Worm (Caenorhabditis elegans) whole organism, L4 larva: Measurements from ENCODE around the gene srd-26.
"Not testable (repeated sequence)": the region's sequence is repeated elsewhere in the genome, so short reads cannot be mapped to it uniquely, and the experiment has no call there.

ENCODE experiments used
- D1046.2 ChIP-seq: fragments of 200-800 bp; sonication (Bioruptor generic); IDR thresholded peaks from 2 replicates; pipeline ENCODE4 v1.3.6; 2022; ENCODE audit warnings: missing genetic modification characterization, missing compliant biosample characterization
- R02D3.7 ChIP-seq: fragments of 150-350 bp; sonication (generic microtip); optimal IDR thresholded peaks from 3 replicates; lab custom pipeline; 2014; ENCODE audit warnings: missing biosample characterization, missing genetic modification characterization
- T20F7.1 ChIP-seq: fragments of 200-800 bp; sonication (Bioruptor generic); optimal IDR thresholded peaks from 2 replicates; lab custom pipeline; 2018; ENCODE audit warnings: mild to moderate bottlenecking, missing genetic modification characterization, missing compliant biosample characterization
- Y105C5A.15 ChIP-seq: fragments of 200-800 bp; sonication (Bioruptor generic); IDR thresholded peaks from 2 replicates; pipeline ENCODE4 v1.3.6; 2022; ENCODE audit warnings: missing genetic modification characterization, missing compliant biosample characterization
- Y75B8A.6 ChIP-seq: fragments of 200-800 bp; sonication (Bioruptor generic); IDR thresholded peaks from 2 replicates; pipeline ENCODE4 v1.3.6; 2022; ENCODE audit warnings: missing genetic modification reagents, missing genetic modification characterization, missing compliant biosample characterization
- ama-1 ChIP-seq: fragments of 150-350 bp; optimal IDR thresholded peaks from 2 replicates; lab custom pipeline; 2014; ENCODE audit warnings: inconsistent platforms, mixed read lengths
- ceh-20 ChIP-seq: fragments of 200-800 bp; sonication (Bioruptor generic); IDR thresholded peaks from 2 replicates; pipeline ENCODE4 v1.3.6; 2022; ENCODE audit warnings: missing genetic modification reagents, missing genetic modification characterization, missing compliant biosample characterization
- ces-1 ChIP-seq: fragments of 150-350 bp; sonication (generic microtip); optimal IDR thresholded peaks from 4 replicates; lab custom pipeline; 2014; ENCODE audit warnings: missing biosample characterization, missing genetic modification reagents, missing genetic modification characterization
- cey-2 ChIP-seq: sonication (generic microtip); optimal IDR thresholded peaks from 3 replicates; lab custom pipeline; 2017; ENCODE audit warnings: missing genetic modification characterization, mild to moderate bottlenecking, missing compliant biosample characterization, antibody characterized with exemption, borderline replicate concordance; ENCODE audit not compliant: insufficient read depth
- ctbp-1 ChIP-seq: fragments of 200-800 bp; sonication (Bioruptor generic); IDR thresholded peaks from 2 replicates; pipeline ENCODE4 v1.3.6; 2022; ENCODE audit warnings: missing genetic modification reagents, missing genetic modification characterization, missing compliant biosample characterization
- daf-16 ChIP-seq, 3 experiments: sonication (generic microtip); optimal IDR thresholded peaks; 2 replicates each; lab custom pipeline; 2016 to 2017; ENCODE audit warnings: missing genetic modification characterization in 3 of 3, missing genetic modification reagents in 3 of 3, mild to moderate bottlenecking in 2 of 3, missing compliant biosample characterization in 2 of 3, missing biosample characterization in 1 of 3, moderate library complexity in 1 of 3
- daf-19 ChIP-seq: fragments of 200-800 bp; sonication (Bioruptor generic); conservative IDR thresholded peaks from 2 replicates; pipeline ENCODE4 v1.3.6; 2022; ENCODE audit warnings: missing genetic modification characterization, missing compliant biosample characterization
- daf-8 ChIP-seq: fragments of 200-800 bp; sonication (Bioruptor generic); IDR thresholded peaks from 2 replicates; pipeline ENCODE4 v1.3.6; 2022; ENCODE audit warnings: missing genetic modification characterization, missing compliant biosample characterization
- dmd-6 ChIP-seq: fragments of 200-800 bp; sonication (Bioruptor generic); IDR thresholded peaks from 2 replicates; pipeline ENCODE4 v1.3.6; 2022; ENCODE audit warnings: missing genetic modification reagents, missing genetic modification characterization, missing compliant biosample characterization
- dmd-9 ChIP-seq: fragments of 200-800 bp; sonication (Bioruptor generic); IDR thresholded peaks from 2 replicates; pipeline ENCODE4 v1.3.6; 2022; ENCODE audit warnings: missing genetic modification reagents, missing genetic modification characterization, missing compliant biosample characterization
- dve-1 ChIP-seq: sonication (generic microtip); optimal IDR thresholded peaks from 2 replicates; lab custom pipeline; 2017; ENCODE audit warnings: antibody characterized with exemption, mild to moderate bottlenecking, missing genetic modification characterization, missing compliant biosample characterization; ENCODE audit not compliant: insufficient read depth
- egl-43 ChIP-seq: fragments of 200-800 bp; sonication (Bioruptor generic); IDR thresholded peaks from 2 replicates; pipeline ENCODE4 v1.3.6; 2022; ENCODE audit warnings: missing genetic modification reagents, missing genetic modification characterization, missing compliant biosample characterization
- hif-1 ChIP-seq, 2 experiments: sonication (generic microtip); optimal IDR thresholded peaks; 2 replicates each; lab custom pipeline; 2016 to 2017; ENCODE audit warnings: missing compliant biosample characterization in 2 of 2, missing genetic modification characterization in 2 of 2, missing genetic modification reagents in 2 of 2, missing genotype in 2 of 2, mild to moderate bottlenecking in 1 of 2
- hlh-30 ChIP-seq: sonication (generic microtip); optimal IDR thresholded peaks from 2 replicates; lab custom pipeline; 2017; ENCODE audit warnings: antibody characterized with exemption, mild to moderate bottlenecking, missing genetic modification characterization, missing compliant biosample characterization; ENCODE audit not compliant: insufficient read depth
- lin-38 ChIP-seq: fragments of 200-800 bp; sonication (Bioruptor generic); IDR thresholded peaks from 2 replicates; pipeline ENCODE4 v1.3.6; 2022; ENCODE audit warnings: missing genetic modification reagents, missing genetic modification characterization, missing compliant biosample characterization
- lir-3 ChIP-seq: sonication (generic microtip); optimal IDR thresholded peaks from 2 replicates; lab custom pipeline; 2016; ENCODE audit warnings: mild to moderate bottlenecking, missing genetic modification characterization, missing compliant biosample characterization
- madf-9 ChIP-seq: fragments of 200-800 bp; sonication (Bioruptor generic); conservative IDR thresholded peaks from 2 replicates; pipeline ENCODE4 v1.3.6; 2022; ENCODE audit warnings: missing genetic modification reagents, missing genetic modification characterization, missing compliant biosample characterization
- mdl-1 ChIP-seq, 2 experiments: fragments of 150-350 bp in 1 of 2; sonication (generic microtip) in 1 of 2; optimal IDR thresholded peaks; 2 replicates each; lab custom pipeline; 2014 to 2017; ENCODE audit warnings: missing biosample characterization in 2 of 2, missing genetic modification characterization in 2 of 2
- mdt-29 ChIP-seq: fragments of 200-800 bp; sonication (Bioruptor generic); IDR thresholded peaks from 2 replicates; pipeline ENCODE4 v1.3.6; 2022; ENCODE audit warnings: missing genetic modification reagents, missing genetic modification characterization, missing compliant biosample characterization
- mes-2 ChIP-seq: sonication (generic microtip); optimal IDR thresholded peaks from 2 replicates; lab custom pipeline; 2016; ENCODE audit warnings: missing genotype, mild to moderate bottlenecking, missing genetic modification characterization, missing compliant biosample characterization; ENCODE audit not compliant: poor library complexity, severe bottlenecking
- mxl-2 ChIP-seq: fragments of 200-800 bp; sonication (Bioruptor generic); conservative IDR thresholded peaks from 2 replicates; pipeline ENCODE4 v1.3.6; 2022; ENCODE audit warnings: missing genetic modification reagents, missing genetic modification characterization, missing compliant biosample characterization
- nhr-11 ChIP-seq: fragments of 150-350 bp; optimal IDR thresholded peaks from 2 replicates; lab custom pipeline; 2014; ENCODE audit warnings: missing biosample characterization, missing genetic modification characterization
- nhr-237 ChIP-seq: sonication (generic microtip); optimal IDR thresholded peaks from 2 replicates; lab custom pipeline; 2017; ENCODE audit warnings: missing biosample characterization, missing genetic modification characterization
- nhr-28 ChIP-seq: fragments of 150-350 bp; optimal IDR thresholded peaks from 2 replicates; lab custom pipeline; 2014; ENCODE audit warnings: missing biosample characterization, missing genetic modification characterization
- nhr-41 ChIP-seq: fragments of 200-800 bp; sonication (Bioruptor generic); IDR thresholded peaks from 2 replicates; pipeline ENCODE4 v1.3.6; 2022; ENCODE audit warnings: missing genetic modification reagents, missing genetic modification characterization, missing compliant biosample characterization
- nhr-42 ChIP-seq: fragments of 200-800 bp; sonication (Bioruptor generic); IDR thresholded peaks from 2 replicates; pipeline ENCODE4 v1.3.6; 2022; ENCODE audit warnings: missing genetic modification characterization, missing compliant biosample characterization
- nhr-6 ChIP-seq: fragments of 150-350 bp; optimal IDR thresholded peaks from 2 replicates; lab custom pipeline; 2014; ENCODE audit warnings: missing biosample characterization, missing genetic modification characterization
- php-3 ChIP-seq: fragments of 200-800 bp; sonication (Bioruptor generic); IDR thresholded peaks from 2 replicates; pipeline ENCODE4 v1.3.6; 2022; ENCODE audit warnings: missing genetic modification reagents, missing genetic modification characterization, missing compliant biosample characterization
- pqm-1 ChIP-seq: sonication (generic microtip); optimal IDR thresholded peaks from 2 replicates; lab custom pipeline; 2017; ENCODE audit warnings: missing biosample characterization, missing genetic modification characterization
- set-16 ChIP-seq: fragments of 200-800 bp; sonication (Bioruptor generic); IDR thresholded peaks from 2 replicates; pipeline ENCODE4 v1.3.6; 2022; ENCODE audit warnings: missing genetic modification reagents, missing genetic modification characterization, missing compliant biosample characterization
- snpc-4 ChIP-seq: fragments of 150-350 bp; optimal IDR thresholded peaks from 2 replicates; lab custom pipeline; 2014; ENCODE audit warnings: missing biosample characterization, missing genetic modification characterization
- tag-97 ChIP-seq: fragments of 200-800 bp; sonication (Bioruptor generic); IDR thresholded peaks from 2 replicates; pipeline ENCODE4 v1.3.6; 2022; ENCODE audit warnings: missing genetic modification characterization, missing compliant biosample characterization
- tra-1 ChIP-seq: fragments of 200-800 bp; sonication (Bioruptor generic); IDR thresholded peaks from 2 replicates; pipeline ENCODE4 v1.3.6; 2022; ENCODE audit warnings: missing genetic modification reagents, missing genetic modification characterization, missing compliant biosample characterization
- unc-39 ChIP-seq: sonication (generic microtip); optimal IDR thresholded peaks from 2 replicates; lab custom pipeline; 2017; ENCODE audit warnings: missing biosample characterization, missing genetic modification characterization
- vab-7 ChIP-seq: fragments of 200-800 bp; sonication (Bioruptor generic); IDR thresholded peaks from 2 replicates; pipeline ENCODE4 v1.3.6; 2022; ENCODE audit warnings: missing genetic modification reagents, missing genetic modification characterization, missing compliant biosample characterization
- zip-11 ChIP-seq: fragments of 200-800 bp; sonication (Bioruptor generic); IDR thresholded peaks from 2 replicates; pipeline ENCODE4 v1.3.6; 2022; ENCODE audit warnings: missing genetic modification characterization, missing compliant biosample characterization

srd-26 gene

DNA sequence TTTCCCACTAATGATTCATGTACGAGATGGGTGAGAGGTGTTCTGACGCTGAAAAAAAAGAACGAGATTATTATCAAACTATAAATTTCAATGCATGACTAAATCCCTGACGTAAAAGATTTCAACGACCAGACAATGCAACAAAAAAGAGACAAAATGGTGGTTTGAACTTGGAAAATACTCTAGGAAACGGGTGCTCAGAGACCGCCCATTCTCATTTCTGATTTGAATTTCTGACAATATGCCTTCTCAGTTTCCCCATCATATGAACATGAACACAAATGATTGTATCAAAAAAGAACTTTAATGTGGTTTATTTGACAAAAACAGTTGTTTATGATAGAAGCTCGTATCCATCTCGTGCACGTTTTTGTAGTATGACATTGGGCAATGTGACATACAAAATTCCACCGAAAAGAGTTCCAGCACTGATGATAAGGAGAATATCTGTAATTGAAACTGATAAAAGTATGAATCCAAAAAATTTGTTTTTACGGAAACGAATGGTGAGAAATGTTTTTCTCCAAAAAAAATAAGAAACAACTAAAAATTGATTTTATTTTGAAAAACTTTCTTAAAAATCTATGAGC lies at the start of gene srd-26:
TSS of gene srd-26 (minus strand) at position 51 of the 590 bp plus-strand sequence.
- TF ChIP-seq pqm-1 (tag; lab: Kevin White, UChicago) (no peak), nhr-28 (peak; percentile 65), dve-1 (peak; percentile 58), daf-16 (GFP tag; optimal IDR thresholded peaks at IDR 0.05; lab: Kevin White, UChicago) (no peak), daf-16 (tag; optimal IDR thresholded peaks at IDR 0.05; lab: Kevin White, UChicago) (peak; percentile 33)

DNA sequence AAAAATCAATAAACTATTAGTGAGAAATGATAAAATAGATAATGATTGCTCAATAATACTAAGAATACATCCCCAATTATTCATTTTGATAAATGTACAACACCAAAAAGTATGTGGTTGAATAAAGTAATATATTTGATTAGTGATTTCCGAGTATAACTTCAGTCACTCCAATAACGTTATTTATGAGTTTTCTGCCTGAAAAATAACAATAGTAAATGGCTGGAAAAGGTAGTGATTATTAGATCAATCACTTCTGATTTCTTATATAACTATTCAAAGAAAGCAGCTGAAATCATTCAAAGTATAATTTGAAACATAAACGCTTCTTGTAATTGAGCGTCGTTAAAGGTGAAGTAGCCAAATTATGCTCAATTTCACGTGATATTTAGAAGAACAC lies 47.9 kb upstream of the srd-26 start, which contains the start of gene str-230:
TSS of gene str-230 (minus strand) at position 101 of the 400 bp plus-strand sequence.
- TF ChIP-seq D1046.2 (GFP tag; lab: Robert Waterston, UW) (no peak), mdl-1 (tag; optimal IDR thresholded peaks at IDR 0.05; lab: Kevin White, UChicago) (no peak), cey-2 (tag; lab: Kevin White, UChicago) (no peak), ama-1 (lab: Kevin White, UChicago) (no peak), mes-2 (tag; lab: Kevin White, UChicago) (no peak), nhr-42 (no peak), set-16 (GFP tag; lab: Robert Waterston, UW) (no peak), zip-11 (GFP tag; lab: Robert Waterston, UW) (no peak), Y75B8A.6 (GFP tag; lab: Robert Waterston, UW) (no peak), lir-3 (no peak), hif-1 (tag; optimal IDR thresholded peaks at IDR 0.05; lab: Kevin White, UChicago) (no peak), snpc-4 (tag; lab: Kevin White, UChicago) (no peak), tra-1 (GFP tag; lab: Robert Waterston, UW) (no peak), nhr-6 (tag; lab: Kevin White, UChicago) (no peak), nhr-237 (tag; lab: Kevin White, UChicago) (no peak), ctbp-1 (GFP tag; lab: Robert Waterston, UW) (no peak)

DNA sequence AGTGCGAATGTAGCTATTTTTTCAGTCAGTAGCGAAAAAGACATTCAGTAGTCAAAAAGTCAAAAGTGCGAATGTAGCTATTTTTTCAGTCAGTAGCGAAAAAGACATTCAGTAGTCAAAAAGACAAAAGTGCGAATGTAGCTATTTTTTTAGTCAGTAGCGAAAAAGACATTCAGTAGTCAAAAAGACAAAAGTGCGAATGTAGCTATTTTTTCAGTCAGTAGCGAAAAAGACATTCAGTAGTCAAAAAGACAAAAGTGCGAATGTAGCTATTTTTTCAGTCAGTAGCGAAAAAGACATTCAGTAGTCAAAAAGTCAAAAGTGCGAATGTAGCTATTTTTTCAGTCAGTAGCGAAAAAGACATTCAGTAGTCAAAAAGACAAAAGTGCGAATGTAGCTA lies 42.4 kb upstream of the srd-26 start, which contains the start of gene T16A9.3:
TSS of gene T16A9.3 (plus strand) at position 301 of the 400 bp plus-strand sequence.
- TF ChIP-seq tag-97 (GFP tag; lab: Robert Waterston, UW); unc-39 (tag; lab: Kevin White, UChicago); nhr-41: not testable (repeated sequence)

DNA sequence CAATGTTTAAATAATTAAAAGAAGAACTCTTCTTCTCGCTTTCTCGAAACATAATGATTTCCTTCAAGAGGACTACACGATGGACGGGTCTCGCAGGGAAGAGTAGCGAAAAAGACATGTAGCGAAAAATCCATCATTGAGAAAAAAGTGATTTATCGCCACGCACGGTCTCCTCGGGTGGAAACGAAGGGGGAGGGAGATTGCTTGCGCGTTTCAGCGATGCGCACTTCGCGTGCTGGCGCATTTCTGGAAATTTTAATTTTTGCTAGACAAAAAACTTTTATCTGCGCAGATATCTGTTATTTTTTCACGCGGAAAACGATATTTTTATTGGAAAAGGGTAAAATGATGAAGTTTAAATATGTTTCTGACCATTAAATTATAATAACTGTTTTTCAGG lies 41.0 kb upstream of the srd-26 start:
- TF ChIP-seq mxl-2 (GFP tag; lab: Robert Waterston, UW) = 0 out of 2 replicates have a peak, but pooled peaks have one; percentile 11
- peak; percentile 57; the same call in 1 of the 2 replicates for TF ChIP-seq php-3
- TF ChIP-seq set-16 (GFP tag; lab: Robert Waterston, UW) = peak; percentile 20; the same call in 1 of the 2 replicates
- peak; percentile 56; the same call in 1 of the 2 replicates for TF ChIP-seq ceh-20 (GFP tag; lab: Robert Waterston, UW)
- peak; percentile 49 for TF ChIP-seq dmd-6 (GFP tag; lab: Robert Waterston, UW)
- peak; percentile 69 for TF ChIP-seq lin-38 (GFP tag; lab: Robert Waterston, UW)

DNA sequence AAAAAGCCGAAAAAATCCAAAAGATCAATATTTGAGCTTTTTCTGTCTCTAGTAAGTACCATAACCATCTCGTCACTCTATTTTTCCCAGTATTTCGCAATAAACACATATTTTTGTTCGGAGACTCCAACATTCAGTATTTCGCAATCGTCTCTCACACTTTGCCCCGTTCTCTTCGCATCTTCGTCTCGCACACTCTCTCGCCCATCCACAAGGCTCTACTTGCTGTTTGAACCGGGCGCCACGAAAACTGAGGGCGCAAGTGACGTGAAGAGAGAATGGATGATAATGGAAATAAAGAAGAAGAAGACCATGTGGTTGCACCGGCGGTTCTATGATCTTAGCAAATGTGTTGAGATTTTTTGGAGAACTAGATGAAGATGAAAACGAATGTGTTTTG lies 37.3 kb upstream of the srd-26 start:
- TF ChIP-seq nhr-11 (tag; lab: Kevin White, UChicago) (peak; percentile 98), set-16 (GFP tag; lab: Robert Waterston, UW) (peak; percentile 61), mxl-2 (GFP tag; lab: Robert Waterston, UW) (no peak), T20F7.1 (peak; percentile 83), Y105C5A.15 (GFP tag; lab: Robert Waterston, UW) (no peak), ces-1 (GFP tag; lab: Kevin White, UChicago) (no peak), hlh-30 (peak; percentile 97), daf-8 (GFP tag; lab: Robert Waterston, UW) (0 out of 2 replicates have a peak, but pooled peaks have one; percentile 39), hif-1 (tag; optimal IDR thresholded peaks at IDR 0.05; lab: Kevin White, UChicago) (peak; percentile 15 to 86), daf-19 (GFP tag; lab: Robert Waterston, UW) (0 out of 2 replicates have a peak, but pooled peaks have one; percentile 13), R02D3.7 (tag; lab: Kevin White, UChicago) (no peak), madf-9 (GFP tag; lab: Robert Waterston, UW) (no peak), vab-7 (GFP tag; lab: Robert Waterston, UW) (peak; percentile 47; the same call in 1 of the 2 replicates), nhr-28 (peak; percentile 100), mdt-29 (GFP tag; lab: Robert Waterston, UW) (peak; percentile 87), pqm-1 (tag; lab: Kevin White, UChicago) (peak; percentile 63), egl-43 (GFP tag; lab: Robert Waterston, UW) (peak; percentile 68), dmd-9 (no peak)
